Worm (Caenorhabditis elegans) whole organism, L3 larva: ENCODE results near the gene T04B8.1.

Source experiments
- daf-12 ChIP-seq: fragments of 150-350 bp; optimal IDR thresholded peaks from 2 replicates; lab custom pipeline; 2014; ENCODE audit warnings: missing biosample characterization, missing genetic modification reagents, missing genetic modification characterization
- elt-2 ChIP-seq: sonication (generic microtip); optimal IDR thresholded peaks from 2 replicates; lab custom pipeline; 2016; ENCODE audit warnings: missing genetic modification reagents, mild to moderate bottlenecking, missing genetic modification characterization, missing compliant biosample characterization
- elt-3 ChIP-seq, 3 experiments: fragments of 150-350 bp in 1 of 3; sonication (generic microtip) in 2 of 3; optimal IDR thresholded peaks; 2 replicates in 2 of 3; 4 replicates in 1 of 3; lab custom pipeline; 2014 to 2017; ENCODE audit warnings: missing biosample characterization in 3 of 3, missing genetic modification characterization in 3 of 3
- mml-1 ChIP-seq: fragments of 150-350 bp; sonication (generic microtip); optimal IDR thresholded peaks from 3 replicates; lab custom pipeline; 2014; ENCODE audit warnings: missing biosample characterization, missing genetic modification characterization
- nhr-12 ChIP-seq: fragments of 150-350 bp; optimal IDR thresholded peaks from 2 replicates; lab custom pipeline; 2014; ENCODE audit warnings: missing biosample characterization, missing genetic modification characterization
- nhr-25 ChIP-seq: sonication (generic microtip); optimal IDR thresholded peaks from 2 replicates; lab custom pipeline; 2017; ENCODE audit warnings: missing biosample characterization, missing genetic modification characterization
- nhr-76 ChIP-seq: fragments of 150-350 bp; sonication (generic microtip); optimal IDR thresholded peaks from 5 replicates; lab custom pipeline; 2014; ENCODE audit warnings: missing biosample characterization, missing genetic modification characterization
- nhr-77 ChIP-seq: fragments of 150-350 bp; optimal IDR thresholded peaks from 2 replicates; lab custom pipeline; 2014; ENCODE audit warnings: missing biosample characterization, missing genetic modification characterization
- snpc-4 ChIP-seq: fragments of 150-350 bp; optimal IDR thresholded peaks from 2 replicates; lab custom pipeline; 2014; ENCODE audit warnings: missing biosample characterization, missing genetic modification characterization
- unc-62 ChIP-seq: fragments of 150-350 bp; sonication (generic microtip); optimal IDR thresholded peaks from 4 replicates; lab custom pipeline; 2014; ENCODE audit warnings: missing biosample characterization, missing genetic modification reagents, missing genetic modification characterization
- zag-1 ChIP-seq: fragments of 150-350 bp; optimal IDR thresholded peaks from 2 replicates; lab custom pipeline; 2014; ENCODE audit warnings: missing biosample characterization, missing genetic modification characterization

- no peak for TF ChIP-seq nhr-25 (tag; lab: Kevin White, UChicago)
- no peak for TF ChIP-seq nhr-12 (tag; lab: Kevin White, UChicago)
- no peak for TF ChIP-seq elt-2 (tag; lab: Kevin White, UChicago)
- no peak for TF ChIP-seq zag-1 (tag; lab: Kevin White, UChicago)
- no peak for TF ChIP-seq snpc-4 (tag; lab: Kevin White, UChicago)
- TF ChIP-seq elt-3 (tag; optimal IDR thresholded peaks at IDR 0.05; lab: Kevin White, UChicago), result no peak
- TF ChIP-seq nhr-77, result no peak
- no peak for TF ChIP-seq nhr-76 (tag; lab: Kevin White, UChicago)
- TF ChIP-seq unc-62, result no peak
- no peak for TF ChIP-seq mml-1 (tag; lab: Kevin White, UChicago)
- TF ChIP-seq daf-12, result no peak
These were observed at the start of gene T04B8.1 for ce11 chrII:633984-634383.
